Worm (Caenorhabditis elegans) whole organism, L2 larva: Measurements from ENCODE around the gene Y42H9AR.1.

Source experiments
- lsy-2 ChIP-seq, 2 experiments: fragments of 150-350 bp in 1 of 2; sonication (generic microtip) in 1 of 2; optimal IDR thresholded peaks; 2 replicates each; lab custom pipeline; 2014 to 2017; ENCODE audit warnings: missing biosample characterization in 2 of 2, missing genetic modification characterization in 2 of 2
- mdl-1 ChIP-seq, 2 experiments: fragments of 150-350 bp in 1 of 2; sonication (generic microtip) in 1 of 2; optimal IDR thresholded peaks; 2 replicates each; lab custom pipeline; 2017; ENCODE audit warnings: missing biosample characterization in 2 of 2, missing genetic modification characterization in 2 of 2
- unc-62 ChIP-seq: fragments of 150-350 bp; optimal IDR thresholded peaks from 2 replicates; lab custom pipeline; 2014; ENCODE audit warnings: missing biosample characterization, missing genetic modification reagents, missing genetic modification characterization
- ztf-11 ChIP-seq: sonication (generic microtip); optimal IDR thresholded peaks from 2 replicates; lab custom pipeline; 2017; ENCODE audit warnings: missing biosample characterization, missing genetic modification characterization

DNA sequence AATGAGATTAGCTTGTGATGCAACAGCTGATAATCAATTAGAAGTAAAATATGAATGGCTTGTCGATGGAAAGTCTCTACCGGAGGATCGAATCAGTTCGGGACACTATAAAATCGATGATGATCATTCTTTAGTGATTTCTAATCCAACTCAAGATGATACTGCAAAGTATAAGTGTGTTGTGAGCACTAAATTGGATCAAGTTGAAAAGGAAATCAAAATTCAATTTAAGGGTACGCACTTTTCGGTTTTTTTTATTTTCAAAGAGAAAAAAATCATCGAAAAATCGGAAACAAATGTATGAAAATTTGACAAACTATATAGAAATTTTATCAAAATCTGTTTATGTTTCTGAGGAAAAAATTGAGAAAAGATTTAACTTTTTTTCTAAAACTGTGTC is 36.7 kb upstream of the Y42H9AR.1 start:
- TF ChIP-seq mdl-1 (tag; optimal IDR thresholded peaks at IDR 0.05; lab: Kevin White, UChicago): no peak
- TF ChIP-seq ztf-11 (tag; lab: Kevin White, UChicago): no peak
- no peak for TF ChIP-seq unc-62 (GFP tag; lab: Kevin White, UChicago)
- no peak for TF ChIP-seq lsy-2 (tag; optimal IDR thresholded peaks at IDR 0.05; lab: Kevin White, UChicago)
